Fruit fly (Drosophila melanogaster) whole organism, prepupa: ENCODE measurements around the gene CG14072.

Experiments used
- Blimp-1 ChIP-seq: fragments of 200-800 bp; sonication (Bioruptor generic); optimal IDR thresholded peaks from 3 replicates; lab custom pipeline; 2017; ENCODE audit warnings: missing biosample characterization, missing genetic modification characterization, mild to moderate bottlenecking, moderate library complexity, missing genetic modification reagents
- CG10631 ChIP-seq: fragments of 200-800 bp; sonication (Bioruptor generic); optimal IDR thresholded peaks from 2 replicates; lab custom pipeline; 2016; ENCODE audit warnings: missing biosample characterization, missing genetic modification characterization
- CG10669 ChIP-seq: fragments of 200-800 bp; sonication (Bioruptor generic); optimal IDR thresholded peaks from 3 replicates; lab custom pipeline; 2018; ENCODE audit warnings: missing biosample characterization, mild to moderate bottlenecking, missing genetic modification characterization, moderate library complexity
- CG11294 ChIP-seq: fragments of 200-800 bp; sonication (Bioruptor generic); IDR thresholded peaks from 2 replicates; pipeline ENCODE4 v1.3.6; 2022; ENCODE audit warnings: missing biosample characterization, missing genetic modification characterization
- CG11762 ChIP-seq: fragments of 200-800 bp; sonication (Bioruptor generic); optimal IDR thresholded peaks from 3 replicates; lab custom pipeline; 2016; ENCODE audit warnings: missing biosample characterization, missing genetic modification characterization; ENCODE audit not compliant: insufficient read depth
- CG11902 ChIP-seq: fragments of 200-800 bp; sonication (Bioruptor generic); optimal IDR thresholded peaks from 3 replicates; lab custom pipeline; 2016; ENCODE audit warnings: missing biosample characterization, missing genetic modification characterization
- CG15336 ChIP-seq: fragments of 200-800 bp; sonication (Bioruptor generic); IDR thresholded peaks from 2 replicates; pipeline ENCODE4 v1.3.6; 2022; ENCODE audit warnings: missing biosample characterization, missing genetic modification characterization
- CG1621 ChIP-seq: fragments of 200-800 bp; sonication (Bioruptor generic); optimal IDR thresholded peaks from 3 replicates; lab custom pipeline; 2018; ENCODE audit warnings: missing biosample characterization, mild to moderate bottlenecking, missing genetic modification characterization
- CG16779 ChIP-seq: fragments of 200-800 bp; sonication (Bioruptor generic); optimal IDR thresholded peaks from 3 replicates; lab custom pipeline; 2017; ENCODE audit warnings: missing biosample characterization, mild to moderate bottlenecking, missing genetic modification characterization
- CG31627 ChIP-seq: fragments of 200-800 bp; sonication (Bioruptor generic); optimal IDR thresholded peaks from 3 replicates; lab custom pipeline; 2016; ENCODE audit warnings: missing biosample characterization, missing genetic modification characterization
- CG32006 ChIP-seq: fragments of 200-800 bp; sonication (Bioruptor generic); optimal IDR thresholded peaks from 3 replicates; lab custom pipeline; 2017; ENCODE audit warnings: missing biosample characterization, mild to moderate bottlenecking, missing genetic modification characterization
- CG4318 ChIP-seq: fragments of 200-800 bp; sonication (Bioruptor generic); optimal IDR thresholded peaks from 3 replicates; lab custom pipeline; 2017; ENCODE audit warnings: missing biosample characterization, mild to moderate bottlenecking, missing genetic modification characterization
- CG6163 ChIP-seq: fragments of 200-800 bp; sonication (Bioruptor generic); IDR thresholded peaks from 3 replicates; pipeline ENCODE4 v1.3.6; 2022; ENCODE audit warnings: missing biosample characterization, missing genetic modification characterization
- CG6276 ChIP-seq: fragments of 200-800 bp; sonication (Bioruptor generic); optimal IDR thresholded peaks from 2 replicates; lab custom pipeline; 2017; ENCODE audit warnings: missing biosample characterization, mild to moderate bottlenecking, missing genetic modification characterization
- CG6792 ChIP-seq: fragments of 200-800 bp; sonication (Bioruptor generic); optimal IDR thresholded peaks from 3 replicates; lab custom pipeline; 2016; ENCODE audit warnings: missing biosample characterization, missing genetic modification characterization
- CG6808 ChIP-seq: fragments of 200-800 bp; sonication (Bioruptor generic); optimal IDR thresholded peaks from 3 replicates; lab custom pipeline; 2017; ENCODE audit warnings: missing biosample characterization, missing genetic modification characterization, mild to moderate bottlenecking, moderate library complexity, missing genetic modification reagents
- CG6854 ChIP-seq: fragments of 200-800 bp; sonication (Bioruptor generic); optimal IDR thresholded peaks from 2 replicates; lab custom pipeline; 2017; ENCODE audit warnings: missing biosample characterization, mild to moderate bottlenecking, missing genetic modification characterization
- CG7368 ChIP-seq: fragments of 200-800 bp; sonication (Bioruptor generic); optimal IDR thresholded peaks from 3 replicates; lab custom pipeline; 2016; ENCODE audit warnings: missing biosample characterization, missing genetic modification characterization
- CG8119 ChIP-seq: fragments of 200-800 bp; sonication (Bioruptor generic); IDR thresholded peaks from 3 replicates; pipeline ENCODE4 v1.3.6; 2022; ENCODE audit warnings: missing biosample characterization, missing genetic modification characterization
- CG8319 ChIP-seq: fragments of 200-800 bp; sonication (Bioruptor generic); optimal IDR thresholded peaks from 3 replicates; lab custom pipeline; 2016; ENCODE audit warnings: missing biosample characterization, missing genetic modification characterization
- CG9139 ChIP-seq: fragments of 200-800 bp; sonication (Bioruptor generic); optimal IDR thresholded peaks from 3 replicates; lab custom pipeline; 2017; ENCODE audit warnings: missing biosample characterization, mild to moderate bottlenecking, missing genetic modification characterization
- Eip75B ChIP-seq: fragments of 200-800 bp; sonication (Bioruptor generic); optimal IDR thresholded peaks from 3 replicates; lab custom pipeline; 2016; ENCODE audit warnings: missing biosample characterization, missing genetic modification characterization
- Eip78C ChIP-seq: fragments of 200-800 bp; sonication (Bioruptor generic); peaks from one replicate; lab custom pipeline; 2016; ENCODE audit warnings: missing biosample characterization, missing genetic modification characterization
- Ets21C ChIP-seq: fragments of 200-800 bp; sonication (Bioruptor generic); optimal IDR thresholded peaks from 3 replicates; lab custom pipeline; 2016; ENCODE audit warnings: missing biosample characterization, missing genetic modification characterization
- Ets96B ChIP-seq: fragments of 200-800 bp; optimal IDR thresholded peaks from 2 replicates; lab custom pipeline; 2019; ENCODE audit warnings: missing biosample characterization, mild to moderate bottlenecking, missing genetic modification characterization, moderate library complexity
- Gug ChIP-seq: fragments of 200-800 bp; sonication (Bioruptor generic); IDR thresholded peaks from 2 replicates; pipeline ENCODE4 v1.3.6; 2022; ENCODE audit warnings: missing biosample characterization, missing genetic modification characterization
- Hr38 ChIP-seq: sonication (Bioruptor generic); optimal IDR thresholded peaks from 2 replicates; lab custom pipeline; 2016; ENCODE audit warnings: missing biosample characterization, missing genetic modification characterization
- Hr39 ChIP-seq: fragments of 200-800 bp; sonication (Bioruptor generic); optimal IDR thresholded peaks from 2 replicates; lab custom pipeline; 2016; ENCODE audit warnings: missing biosample characterization, missing genetic modification characterization
- Hr4 ChIP-seq: fragments of 200-800 bp; sonication (Bioruptor generic); optimal IDR thresholded peaks from 3 replicates; lab custom pipeline; 2016; ENCODE audit warnings: missing biosample characterization, missing genetic modification characterization
- Lpt ChIP-seq: fragments of 200-800 bp; sonication (Bioruptor generic); optimal IDR thresholded peaks from 3 replicates; lab custom pipeline; 2016; ENCODE audit warnings: missing biosample characterization, missing genetic modification characterization
- Met ChIP-seq: fragments of 200-800 bp; sonication (Bioruptor generic); optimal IDR thresholded peaks from 3 replicates; lab custom pipeline; 2016; ENCODE audit warnings: missing biosample characterization, missing genetic modification characterization
- OdsH ChIP-seq: fragments of 200-800 bp; sonication (Bioruptor generic); optimal IDR thresholded peaks from 3 replicates; lab custom pipeline; 2016; ENCODE audit warnings: missing biosample characterization, missing genetic modification characterization
- Smox ChIP-seq: fragments of 200-800 bp; sonication (Bioruptor generic); optimal IDR thresholded peaks from 3 replicates; lab custom pipeline; 2016; ENCODE audit warnings: missing biosample characterization, missing genetic modification characterization
- Sox102F ChIP-seq: fragments of 200-800 bp; sonication (Bioruptor generic); optimal IDR thresholded peaks from 2 replicates; lab custom pipeline; 2016; ENCODE audit warnings: missing biosample characterization, mild to moderate bottlenecking, missing genetic modification characterization
- Sox14 ChIP-seq: fragments of 200-800 bp; sonication (Bioruptor generic); optimal IDR thresholded peaks from 3 replicates; lab custom pipeline; 2016; ENCODE audit warnings: missing biosample characterization, missing genetic modification characterization
- Sox15 ChIP-seq: fragments of 200-800 bp; sonication (Bioruptor generic); optimal IDR thresholded peaks from 3 replicates; lab custom pipeline; 2016; ENCODE audit warnings: missing biosample characterization, missing genetic modification characterization
- achi ChIP-seq: fragments of 200-800 bp; sonication (Bioruptor generic); optimal IDR thresholded peaks from 3 replicates; lab custom pipeline; 2016; ENCODE audit warnings: missing biosample characterization, missing genetic modification characterization
- acj6 ChIP-seq: fragments of 200-800 bp; sonication (Bioruptor generic); optimal IDR thresholded peaks from 3 replicates; lab custom pipeline; 2016; ENCODE audit warnings: missing biosample characterization, missing genetic modification characterization
- cyc ChIP-seq: fragments of 200-800 bp; sonication (Bioruptor generic); optimal IDR thresholded peaks from 3 replicates; lab custom pipeline; 2016; ENCODE audit warnings: missing biosample characterization, missing genetic modification characterization
- dac ChIP-seq: fragments of 200-800 bp; sonication (Bioruptor generic); optimal IDR thresholded peaks from 2 replicates; lab custom pipeline; 2017; ENCODE audit warnings: missing biosample characterization, mild to moderate bottlenecking, missing genetic modification characterization
- dsx ChIP-seq: fragments of 200-800 bp; optimal IDR thresholded peaks from 3 replicates; lab custom pipeline; 2019; ENCODE audit warnings: missing biosample characterization, mild to moderate bottlenecking, missing genetic modification characterization, moderate library complexity; ENCODE audit not compliant: poor library complexity, severe bottlenecking
- eg ChIP-seq: fragments of 200-800 bp; sonication (Bioruptor generic); IDR thresholded peaks from 3 replicates; pipeline ENCODE4 v1.3.6; 2022; ENCODE audit warnings: missing biosample characterization, missing genetic modification characterization
- esn ChIP-seq: fragments of 200-800 bp; sonication (Bioruptor generic); optimal IDR thresholded peaks from 2 replicates; lab custom pipeline; 2016; ENCODE audit warnings: missing biosample characterization, mild to moderate bottlenecking, missing genetic modification characterization, moderate library complexity
- fd85E ChIP-seq: fragments of 200-800 bp; sonication (Bioruptor generic); optimal IDR thresholded peaks from 3 replicates; lab custom pipeline; 2016; ENCODE audit warnings: missing biosample characterization, missing genetic modification characterization
- fkh ChIP-seq: fragments of 200-800 bp; sonication (Bioruptor generic); optimal IDR thresholded peaks from 3 replicates; lab custom pipeline; 2017; ENCODE audit warnings: missing biosample characterization, mild to moderate bottlenecking, missing genetic modification characterization, moderate library complexity
- net ChIP-seq: fragments of 200-800 bp; sonication (Bioruptor generic); optimal IDR thresholded peaks from 3 replicates; lab custom pipeline; 2016; ENCODE audit warnings: missing biosample characterization, missing genetic modification characterization
- pdm3 ChIP-seq: fragments of 200-800 bp; sonication (Bioruptor generic); optimal IDR thresholded peaks from 3 replicates; lab custom pipeline; 2016; ENCODE audit warnings: missing biosample characterization, missing genetic modification characterization
- salr ChIP-seq, 2 experiments: fragments of 200-800 bp; sonication (Bioruptor generic); optimal IDR thresholded peaks; 3 replicates each; lab custom pipeline; 2016 to 2018; ENCODE audit warnings: missing biosample characterization in 2 of 2, missing genetic modification characterization in 2 of 2, mild to moderate bottlenecking in 1 of 2
- spab ChIP-seq: fragments of 200-800 bp; sonication (Bioruptor generic); optimal IDR thresholded peaks from 2 replicates; lab custom pipeline; 2017; ENCODE audit warnings: missing biosample characterization, mild to moderate bottlenecking, missing genetic modification characterization, missing genetic modification reagents
- ss ChIP-seq, 2 experiments: fragments of 200-800 bp; sonication (Bioruptor generic); optimal IDR thresholded peaks; 2 replicates in 1 of 2; 3 replicates in 1 of 2; lab custom pipeline; 2017 to 2018; ENCODE audit warnings: mild to moderate bottlenecking in 2 of 2, missing biosample characterization in 2 of 2, missing genetic modification characterization in 2 of 2, moderate library complexity in 1 of 2
- svp ChIP-seq: fragments of 200-800 bp; sonication (Bioruptor generic); peaks from one replicate; lab custom pipeline; 2016; ENCODE audit warnings: missing biosample characterization, missing genetic modification characterization
- topi ChIP-seq: fragments of 200-800 bp; sonication (Bioruptor generic); optimal IDR thresholded peaks from 3 replicates; lab custom pipeline; 2016; ENCODE audit warnings: missing biosample characterization, missing genetic modification characterization
- vri ChIP-seq: fragments of 200-800 bp; sonication (Bioruptor generic); optimal IDR thresholded peaks from 3 replicates; lab custom pipeline; 2016; ENCODE audit warnings: missing biosample characterization, mild to moderate bottlenecking, missing genetic modification characterization

Gene CG14072

DNA sequence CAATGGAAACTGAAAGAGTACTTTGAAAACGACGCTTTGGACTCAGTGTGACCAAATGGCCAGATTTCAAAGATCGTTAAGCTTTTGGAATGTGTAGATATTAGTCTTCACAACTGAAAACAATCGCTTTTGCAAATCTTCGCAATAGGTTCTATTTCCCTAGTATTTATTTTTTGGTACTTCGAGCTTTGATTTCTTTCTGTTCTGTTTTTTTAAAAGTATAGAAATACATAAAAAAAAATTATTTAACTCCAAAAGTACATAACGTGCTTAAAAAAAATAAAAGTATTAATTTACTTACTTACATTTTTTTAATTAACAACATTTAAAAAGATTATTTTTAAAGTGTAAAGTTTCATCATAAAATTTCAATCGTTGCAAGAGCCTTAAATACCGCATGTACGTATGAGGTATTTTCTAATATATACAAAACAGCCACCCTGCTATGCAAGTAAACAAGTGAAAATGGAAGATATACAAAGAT, 51.0 kb downstream of the CG14072 start, which contains the start of the genes piwi and CG12253:
piwi (minus strand) TSS at position 51 of the 484 bp plus-strand sequence.
CG12253 (plus strand) TSS at position 437 of the 484 bp plus-strand sequence.
- TF ChIP-seq CG8319 (no peak), cyc (peak; percentile 46), CG10669 (GFP tag; lab: Kevin White, UChicago) (no peak), Ets96B (tag; lab: Kevin White, UChicago) (no peak), Eip78C (GFP tag; lab: Kevin White, UChicago) (no peak), Gug (GFP tag; lab: Robert Waterston, UW) (no peak), CG9139 (no peak), net (GFP tag; lab: Kevin White, UChicago) (no peak), Ets21C (peak; percentile 50), CG4318 (peak; percentile 79), CG6163 (GFP tag; lab: Robert Waterston, UW) (no peak; the same call in 2 of the 3 replicates), eg (GFP tag; lab: Robert Waterston, UW) (no peak), Eip75B (GFP tag; lab: Kevin White, UChicago) (peak; percentile 36), CG15336 (peak; percentile 84), OdsH (GFP tag; lab: Kevin White, UChicago) (peak; percentile 81), CG6854 (GFP tag; lab: Kevin White, UChicago) (no peak), CG32006 (no peak), CG7368 (GFP tag; lab: Kevin White, UChicago) (no peak), Blimp-1 (no peak), CG1621 (tag; lab: Kevin White, UChicago) (no peak), CG6792 (GFP tag; lab: Kevin White, UChicago) (no peak), Sox102F (GFP tag; lab: Kevin White, UChicago) (no peak), Smox (GFP tag; lab: Kevin White, UChicago) (no peak), Lpt (GFP tag; lab: Kevin White, UChicago) (no peak), CG11294 (GFP tag; lab: Robert Waterston, UW) (no peak), CG16779 (tag; lab: Kevin White, UChicago) (no peak), vri (no peak), svp (GFP tag; lab: Kevin White, UChicago) (no peak), Hr38 (GFP tag; lab: Kevin White, UChicago) (no peak), acj6 (GFP tag; lab: Kevin White, UChicago) (peak; percentile 77), Hr39 (GFP tag; lab: Kevin White, UChicago) (no peak), CG11902 (GFP tag; lab: Kevin White, UChicago) (peak; percentile 18), achi (GFP tag; lab: Kevin White, UChicago) (no peak), CG31627 (GFP tag; lab: Kevin White, UChicago) (peak; percentile 65), fkh (peak; percentile 69), CG6808 (no peak), dsx (GFP tag; lab: Kevin White, UChicago) (no peak), CG6276 (no peak), salr (GFP tag; optimal IDR thresholded peaks at IDR 0.05; lab: Kevin White, UChicago) (no peak), Sox14 (no peak), esn (GFP tag; lab: Kevin White, UChicago) (peak; percentile 79), Hr4 (GFP tag; lab: Kevin White, UChicago) (peak; percentile 58), topi (peak; percentile 55), CG10631 (GFP tag; lab: Kevin White, UChicago) (peak; percentile 82), spab (GFP tag; lab: Kevin White, UChicago) (no peak), dac (GFP tag; lab: Kevin White, UChicago) (peak; percentile 14), CG11762 (GFP tag; lab: Kevin White, UChicago) (no peak), CG8119 (GFP tag; lab: Robert Waterston, UW) (peak; percentile 88; the same call in 2 of the 3 replicates), Sox15 (peak; percentile 63), Met (peak; percentile 34), fd85E (GFP tag; lab: Kevin White, UChicago) (no peak), ss (GFP tag; optimal IDR thresholded peaks at IDR 0.05; lab: Kevin White, UChicago) (no peak), pdm3 (GFP tag; lab: Kevin White, UChicago) (no peak)
